Worm (Caenorhabditis elegans) whole organism, L2 larva: Measurements from ENCODE around the gene txt-10.
A peak's percentile ranks its signal among the peaks of the same experiment; 100 is the strongest.

Experiments used
- C34F6.9 ChIP-seq: fragments of 150-350 bp; optimal IDR thresholded peaks from 2 replicates; lab custom pipeline; 2014; ENCODE audit warnings: missing biosample characterization, missing genetic modification characterization
- F13H6.1 ChIP-seq: sonication (generic microtip); optimal IDR thresholded peaks from 2 replicates; lab custom pipeline; 2016; ENCODE audit warnings: missing genetic modification characterization, missing compliant biosample characterization
- R02D3.7 ChIP-seq: fragments of 150-350 bp; optimal IDR thresholded peaks from 2 replicates; lab custom pipeline; 2014; ENCODE audit warnings: missing biosample characterization, missing genetic modification characterization
- Y55F3AM.14 ChIP-seq: fragments of 200-800 bp; sonication (Bioruptor generic); optimal IDR thresholded peaks from 2 replicates; lab custom pipeline; 2018; ENCODE audit warnings: mild to moderate bottlenecking, missing genetic modification characterization, missing compliant biosample characterization
- alr-1 ChIP-seq: fragments of 150-350 bp; optimal IDR thresholded peaks from 2 replicates; lab custom pipeline; 2014; ENCODE audit warnings: missing biosample characterization, missing genetic modification characterization
- blmp-1 ChIP-seq: sonication (generic microtip); optimal IDR thresholded peaks from 2 replicates; lab custom pipeline; 2017; ENCODE audit warnings: missing genetic modification characterization, mild to moderate bottlenecking, missing compliant biosample characterization, antibody characterized with exemption, moderate library complexity; ENCODE audit not compliant: insufficient read depth
- ceh-16 ChIP-seq: fragments of 150-350 bp; optimal IDR thresholded peaks from 2 replicates; lab custom pipeline; 2014; ENCODE audit warnings: missing biosample characterization, missing genetic modification characterization
- ceh-82 ChIP-seq: fragments of 150-350 bp; optimal IDR thresholded peaks from 2 replicates; lab custom pipeline; 2014; ENCODE audit warnings: missing biosample characterization, missing genetic modification characterization
- crh-2 ChIP-seq: sonication (generic microtip); optimal IDR thresholded peaks from 2 replicates; lab custom pipeline; 2017; ENCODE audit warnings: missing biosample characterization, missing genetic modification characterization
- dmd-4 ChIP-seq: sonication (generic microtip); optimal IDR thresholded peaks from 2 replicates; lab custom pipeline; 2017; ENCODE audit warnings: missing biosample characterization, missing genetic modification characterization
- egl-27 ChIP-seq: sonication (generic microtip); optimal IDR thresholded peaks from 3 replicates; lab custom pipeline; 2017; ENCODE audit warnings: missing biosample characterization, missing genetic modification reagents, missing genetic modification characterization
- elt-1 ChIP-seq: fragments of 150-350 bp; optimal IDR thresholded peaks from 2 replicates; lab custom pipeline; 2014; ENCODE audit warnings: missing biosample characterization, missing genetic modification characterization
- elt-3 ChIP-seq: sonication (generic microtip); optimal IDR thresholded peaks from 2 replicates; lab custom pipeline; 2017; ENCODE audit warnings: missing biosample characterization, missing genetic modification characterization
- fos-1 ChIP-seq: fragments of 150-350 bp; optimal IDR thresholded peaks from 2 replicates; lab custom pipeline; 2014; ENCODE audit warnings: missing biosample characterization, missing genetic modification characterization
- gmeb-1 ChIP-seq: fragments of 150-350 bp; optimal IDR thresholded peaks from 2 replicates; lab custom pipeline; 2014; ENCODE audit warnings: missing biosample characterization, missing genetic modification characterization
- lin-11 ChIP-seq: fragments of 150-350 bp; sonication (generic microtip); optimal IDR thresholded peaks from 2 replicates; lab custom pipeline; 2014; ENCODE audit warnings: missing biosample characterization, missing genetic modification characterization, inconsistent platforms, mixed read lengths
- lin-13 ChIP-seq: fragments of 150-350 bp; optimal IDR thresholded peaks from 2 replicates; lab custom pipeline; 2014; ENCODE audit warnings: missing biosample characterization, missing genetic modification reagents, missing genetic modification characterization
- lin-39 ChIP-seq: fragments of 150-350 bp; optimal IDR thresholded peaks from 2 replicates; lab custom pipeline; 2014; ENCODE audit warnings: missing biosample characterization, missing genetic modification reagents, missing genetic modification characterization
- lsy-2 ChIP-seq, 2 experiments: fragments of 150-350 bp in 1 of 2; sonication (generic microtip) in 1 of 2; optimal IDR thresholded peaks; 2 replicates each; lab custom pipeline; 2014 to 2017; ENCODE audit warnings: missing biosample characterization in 2 of 2, missing genetic modification characterization in 2 of 2
- mbf-1 ChIP-seq: sonication (generic microtip); optimal IDR thresholded peaks from 2 replicates; lab custom pipeline; 2017; ENCODE audit warnings: missing biosample characterization, missing genetic modification characterization
- mdl-1 ChIP-seq, 2 experiments: fragments of 150-350 bp in 1 of 2; sonication (generic microtip) in 1 of 2; optimal IDR thresholded peaks; 2 replicates each; lab custom pipeline; 2017; ENCODE audit warnings: missing biosample characterization in 2 of 2, missing genetic modification characterization in 2 of 2
- nhr-10 ChIP-seq: sonication (generic microtip); optimal IDR thresholded peaks from 2 replicates; lab custom pipeline; 2017; ENCODE audit warnings: missing biosample characterization, missing genetic modification characterization
- nhr-11 ChIP-seq: fragments of 150-350 bp; optimal IDR thresholded peaks from 2 replicates; lab custom pipeline; 2014; ENCODE audit warnings: missing biosample characterization, missing genetic modification characterization
- nhr-12 ChIP-seq: fragments of 150-350 bp; optimal IDR thresholded peaks from 2 replicates; lab custom pipeline; 2014; ENCODE audit warnings: missing biosample characterization, missing genetic modification characterization
- nhr-129 ChIP-seq: fragments of 150-350 bp; optimal IDR thresholded peaks from 2 replicates; lab custom pipeline; 2014; ENCODE audit warnings: missing biosample characterization, missing genetic modification characterization
- nhr-21 ChIP-seq: fragments of 150-350 bp; optimal IDR thresholded peaks from 2 replicates; lab custom pipeline; 2014; ENCODE audit warnings: missing biosample characterization, missing genetic modification characterization
- nhr-25 ChIP-seq: fragments of 150-350 bp; sonication (generic microtip); optimal IDR thresholded peaks from 3 replicates; lab custom pipeline; 2014; ENCODE audit warnings: missing biosample characterization, missing genetic modification characterization
- nhr-6 ChIP-seq: fragments of 150-350 bp; optimal IDR thresholded peaks from 2 replicates; lab custom pipeline; 2014; ENCODE audit warnings: missing biosample characterization, missing genetic modification characterization
- sem-4 ChIP-seq: fragments of 150-350 bp; optimal IDR thresholded peaks from 2 replicates; lab custom pipeline; 2014; ENCODE audit warnings: missing biosample characterization, missing genetic modification reagents, missing genetic modification characterization
- skn-1 ChIP-seq: sonication (generic microtip); optimal IDR thresholded peaks from 2 replicates; lab custom pipeline; 2017; ENCODE audit warnings: missing biosample characterization, missing genetic modification characterization
- sma-3 ChIP-seq: sonication (generic microtip); optimal IDR thresholded peaks from 2 replicates; lab custom pipeline; 2016; ENCODE audit warnings: missing genetic modification reagents, missing genetic modification characterization, missing compliant biosample characterization
- sma-9 ChIP-seq, 2 experiments: fragments of 150-350 bp in 1 of 2; sonication (generic microtip) in 1 of 2; optimal IDR thresholded peaks; 2 replicates each; lab custom pipeline; 2014 to 2016; ENCODE audit warnings: missing genetic modification characterization in 2 of 2, mild to moderate bottlenecking in 1 of 2, missing biosample characterization in 1 of 2, missing compliant biosample characterization in 1 of 2, missing genetic modification reagents in 1 of 2, moderate library complexity in 1 of 2
- snpc-4 ChIP-seq: fragments of 150-350 bp; optimal IDR thresholded peaks from 2 replicates; lab custom pipeline; 2014; ENCODE audit warnings: missing biosample characterization, missing genetic modification characterization
- unc-39 ChIP-seq: fragments of 150-350 bp; optimal IDR thresholded peaks from 2 replicates; lab custom pipeline; 2014; ENCODE audit warnings: missing biosample characterization, missing genetic modification characterization
- unc-55 ChIP-seq: fragments of 150-350 bp; sonication (generic microtip); optimal IDR thresholded peaks from 3 replicates; lab custom pipeline; 2014; ENCODE audit warnings: missing biosample characterization, missing genetic modification reagents, missing genetic modification characterization
- unc-62 ChIP-seq: fragments of 150-350 bp; optimal IDR thresholded peaks from 2 replicates; lab custom pipeline; 2014; ENCODE audit warnings: missing biosample characterization, missing genetic modification reagents, missing genetic modification characterization
- zag-1 ChIP-seq: fragments of 150-350 bp; optimal IDR thresholded peaks from 2 replicates; lab custom pipeline; 2014; ENCODE audit warnings: missing biosample characterization, missing genetic modification characterization
- ztf-11 ChIP-seq: sonication (generic microtip); optimal IDR thresholded peaks from 2 replicates; lab custom pipeline; 2017; ENCODE audit warnings: missing biosample characterization, missing genetic modification characterization
- ztf-4 ChIP-seq: fragments of 150-350 bp; optimal IDR thresholded peaks from 2 replicates; lab custom pipeline; 2014; ENCODE audit warnings: missing biosample characterization, missing genetic modification characterization

The txt-10 gene

ce11 chrV:10535325-10535724 lies 2.7 kb upstream of the txt-10 start (continued):
- no peak for TF ChIP-seq nhr-10 (tag; lab: Kevin White, UChicago)
- no peak for TF ChIP-seq ztf-11
- no peak for TF ChIP-seq elt-1

DNA sequence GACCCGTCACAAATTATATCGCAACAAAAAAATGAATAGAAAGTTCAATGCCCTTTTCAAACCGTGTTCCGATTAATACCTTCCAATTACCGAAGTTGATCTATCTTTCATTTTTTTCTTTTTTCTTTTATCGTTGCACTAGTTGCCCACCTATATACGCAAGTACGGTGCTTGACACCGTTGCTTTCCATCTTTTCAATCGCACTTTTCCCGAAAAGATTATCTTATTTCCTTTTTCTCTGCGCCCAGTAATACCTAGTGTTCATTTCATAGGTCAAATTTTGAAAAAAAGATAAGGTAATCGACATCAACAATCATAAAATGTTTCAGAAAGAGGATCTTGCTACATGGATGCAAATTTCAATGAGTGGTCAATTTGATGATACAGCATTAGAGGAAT lies 3.0 kb downstream of the txt-10 start:
- peak; percentile 22 for TF ChIP-seq fos-1 (tag; lab: Kevin White, UChicago)
- no peak for TF ChIP-seq dmd-4 (tag; lab: Kevin White, UChicago)
- TF ChIP-seq, all 48 proteins: peak for 1

DNA sequence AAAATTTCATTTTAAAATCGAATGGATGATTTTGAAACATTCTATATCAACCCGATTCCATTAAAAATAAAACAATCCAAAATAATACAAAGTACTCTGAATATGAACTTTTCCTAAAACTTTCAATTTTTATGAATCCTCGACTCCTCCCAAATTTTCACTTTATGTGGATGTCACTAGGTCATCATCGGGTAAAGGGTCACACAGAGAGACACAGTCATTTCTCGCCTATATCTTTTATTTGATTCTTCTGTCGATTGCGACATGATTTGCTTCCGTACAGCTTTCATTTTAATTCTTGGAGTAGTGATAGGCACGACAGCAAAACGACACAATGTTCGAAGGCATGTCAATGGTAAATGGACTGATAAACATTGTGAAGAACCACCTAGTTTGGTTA lies 4.1 kb downstream of the txt-10 start, which contains the start of gene F25D1.3:
TSS of gene F25D1.3 (plus strand) at position 225 of the 400 bp plus-strand sequence.
- TF ChIP-seq alr-1, result no peak
- TF ChIP-seq lin-11 (tag; lab: Kevin White, UChicago), result no peak
- TF ChIP-seq blmp-1, result peak; percentile 30

- TF ChIP-seq elt-3 (tag; lab: Kevin White, UChicago) (no peak), nhr-12 (tag; lab: Kevin White, UChicago) (no peak), unc-55 (GFP tag; lab: Kevin White, UChicago) (peak; percentile 77), fos-1 (tag; lab: Kevin White, UChicago) (peak; percentile 44), ztf-4 (no peak), ceh-16 (no peak), sem-4 (tag; lab: Kevin White, UChicago) (peak; percentile 34), lsy-2 (tag; optimal IDR thresholded peaks at IDR 0.05; lab: Kevin White, UChicago) (peak; percentile 65 to 75), R02D3.7 (tag; lab: Kevin White, UChicago) (no peak), sma-3 (GFP tag; lab: Kevin White, UChicago) (peak; percentile 62), gmeb-1 (tag; lab: Kevin White, UChicago) (peak; percentile 76), crh-2 (tag; lab: Kevin White, UChicago) (peak; percentile 64), alr-1 (no peak), C34F6.9 (tag; lab: Kevin White, UChicago) (peak; percentile 69), nhr-21 (tag; lab: Kevin White, UChicago) (peak; percentile 30), blmp-1 (peak; percentile 10), nhr-25 (tag; lab: Kevin White, UChicago) (no peak), nhr-6 (tag; lab: Kevin White, UChicago) (peak; percentile 41), F13H6.1 (tag; lab: Kevin White, UChicago) (peak; percentile 73), mdl-1 (tag; optimal IDR thresholded peaks at IDR 0.05; lab: Kevin White, UChicago) (no peak), nhr-129 (tag; lab: Kevin White, UChicago) (peak; percentile 62), unc-62 (GFP tag; lab: Kevin White, UChicago) (no peak), sma-9 (GFP tag; optimal IDR thresholded peaks at IDR 0.05; lab: Kevin White, UChicago) (peak; percentile 86), sma-9 (tag; optimal IDR thresholded peaks at IDR 0.05; lab: Kevin White, UChicago) (no peak), unc-39 (tag; lab: Kevin White, UChicago) (no peak), snpc-4 (tag; lab: Kevin White, UChicago) (peak; percentile 14), egl-27 (no peak)
Observed at ce11 chrV:10525902-10526301, 6.7 kb downstream of the txt-10 start, which contains the start of the genes C35A5.8 and hda-11. C35A5.8 (minus strand) TSS chrV:10525908. hda-11 (plus strand) TSS chrV:10526184.

DNA sequence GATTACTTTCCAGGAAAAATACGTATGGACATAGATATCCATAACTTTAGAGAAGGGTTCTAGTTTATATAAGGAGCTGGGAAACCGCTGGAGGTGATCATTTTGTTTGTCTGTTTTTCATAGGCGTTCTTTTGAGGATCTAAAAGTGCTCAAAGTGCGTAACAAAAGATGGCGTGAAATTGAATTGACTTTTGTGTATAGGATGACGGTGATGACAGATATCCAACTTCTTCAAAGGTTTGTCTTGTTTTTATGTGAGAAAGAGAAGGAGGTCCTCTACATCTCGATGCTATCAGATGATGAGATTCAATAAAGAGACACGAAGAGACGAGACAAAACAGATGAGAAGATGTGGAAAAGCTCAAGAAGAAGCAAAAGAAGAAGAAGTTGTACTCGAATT lies 15.9 kb downstream of the txt-10 start:
- TF ChIP-seq nhr-21 (tag; lab: Kevin White, UChicago) (no peak), lin-13 (no peak), unc-55 (GFP tag; lab: Kevin White, UChicago) (no peak), nhr-129 (tag; lab: Kevin White, UChicago) (no peak), Y55F3AM.14 (no peak), zag-1 (tag; lab: Kevin White, UChicago) (no peak), sem-4 (tag; lab: Kevin White, UChicago) (no peak), alr-1 (no peak), egl-27 (no peak), skn-1 (tag; lab: Kevin White, UChicago) (no peak), nhr-11 (no peak), lin-39 (tag; lab: Kevin White, UChicago) (no peak), ceh-82 (tag; lab: Kevin White, UChicago) (no peak), crh-2 (tag; lab: Kevin White, UChicago) (no peak), nhr-6 (tag; lab: Kevin White, UChicago) (no peak), nhr-12 (tag; lab: Kevin White, UChicago) (no peak), mbf-1 (tag; lab: Kevin White, UChicago) (no peak)
- TF ChIP-seq, all 48 proteins: peak for 0
